Fruit fly (Drosophila melanogaster) whole organism, embryonic: ENCODE results near the gene COX6B.

Experiments
- CG15601 ChIP-seq: fragments of 200-800 bp; sonication (Bioruptor generic); optimal IDR thresholded peaks from 3 replicates; lab custom pipeline; 2019; ENCODE audit warnings: missing biosample characterization, mild to moderate bottlenecking, missing genetic modification characterization, moderate library complexity
- Camta ChIP-seq: fragments of 200-800 bp; sonication (Bioruptor generic); optimal IDR thresholded peaks from 2 replicates; lab custom pipeline; 2016; ENCODE audit warnings: missing biosample characterization, missing genetic modification characterization
- fru ChIP-seq: fragments of >200 bp; optimal IDR thresholded peaks from 2 replicates; lab custom pipeline; 2017
- onecut ChIP-seq: fragments of 200-800 bp; sonication (Bioruptor generic); IDR thresholded peaks from 2 replicates; pipeline ENCODE4 v1.3.6; 2022; ENCODE audit warnings: missing biosample characterization, missing genetic modification characterization
- sr ChIP-seq: fragments of 200-800 bp; sonication (Bioruptor generic); IDR thresholded peaks from 3 replicates; pipeline ENCODE4 v1.3.6; 2022; ENCODE audit warnings: missing biosample characterization, missing genetic modification characterization

DNA sequence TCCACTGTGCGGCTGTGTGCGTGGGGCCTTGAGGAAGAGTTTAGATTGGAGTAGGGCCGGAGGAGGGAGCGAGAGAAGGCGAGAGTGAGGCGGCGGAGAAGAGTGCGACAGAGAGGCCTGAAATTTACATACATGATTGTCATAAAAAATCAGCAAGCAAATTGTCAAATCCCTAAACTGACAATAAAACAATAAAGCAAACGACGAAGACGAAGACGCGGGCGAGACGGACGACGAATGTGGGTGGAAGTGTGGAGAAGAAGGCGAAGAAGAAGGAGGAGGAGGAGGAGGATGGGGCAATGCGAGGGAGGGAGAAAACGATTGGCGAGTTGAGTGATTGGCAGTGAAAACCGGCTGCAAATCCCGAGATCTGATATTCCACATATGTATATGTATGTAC is 41.3 kb upstream of the COX6B start:
- TF ChIP-seq CG15601 (tag; lab: Kevin White, UChicago) (no peak), fru (lab: Kevin White, UChicago) (no peak), Camta (no peak), sr (0 out of 3 replicates have a peak, but pooled peaks have one; percentile 21), onecut (no peak)
